Worm (Caenorhabditis elegans): ENCODE data around the gene F21C10.13.

The F21C10.13 gene

ce11 chrV:9095613-9096317, 26.3 kb upstream of the F21C10.13 start, which contains the start of gene F21C10.10 (continued):
- TF ChIP-seq daf-8 (GFP tag; IDR thresholded peaks at IDR 0.05): no peak
- no peak for TF ChIP-seq mes-2 (tag; optimal IDR thresholded peaks at IDR 0.05; ENCODE audit: poor library complexity, severe bottlenecking)
- TF ChIP-seq F37D6.2 (tag; optimal IDR thresholded peaks at IDR 0.05): no peak
- TF ChIP-seq ceh-20 (GFP tag; IDR thresholded peaks at IDR 0.05): peak; percentile 92
- TF ChIP-seq rbr-2 (tag; optimal IDR thresholded peaks at IDR 0.05): peak; percentile 66
- no peak for TF ChIP-seq fos-1 (tag; optimal IDR thresholded peaks at IDR 0.05)
- peak; percentile 86 for TF ChIP-seq php-3 (GFP tag; IDR thresholded peaks at IDR 0.05)
- TF ChIP-seq lin-1 (GFP tag; IDR thresholded peaks at IDR 0.05): peak; percentile 62; the same call in 1 of the 2 replicates
- TF ChIP-seq zip-2 (tag; optimal IDR thresholded peaks at IDR 0.05): peak; percentile 31
- TF ChIP-seq Y48G9A.11 (GFP tag; IDR thresholded peaks at IDR 0.05): no peak
- TF ChIP-seq gei-8 (GFP tag; optimal IDR thresholded peaks at IDR 0.05): peak; percentile 98
- peak; percentile 99 for TF ChIP-seq hlh-30 (tag; optimal IDR thresholded peaks at IDR 0.05; ENCODE audit: insufficient read depth)
- peak; percentile 63 for TF ChIP-seq ztf-7 (tag; optimal IDR thresholded peaks at IDR 0.05)
- TF ChIP-seq aha-1 (tag): peak; percentile 99
- no peak for TF ChIP-seq vab-7 (GFP tag; IDR thresholded peaks at IDR 0.05)
- TF ChIP-seq zfp-3 (GFP tag; conservative IDR thresholded peaks at IDR 0.05): peak; percentile 40; the same call in 1 of the 2 replicates
- peak; percentile 98 for TF ChIP-seq mxl-2 (GFP tag; conservative IDR thresholded peaks at IDR 0.05)
- no peak for TF ChIP-seq ZK546.5 (tag; optimal IDR thresholded peaks at IDR 0.05)
- peak; percentile 94 for TF ChIP-seq saeg-2 (GFP tag; IDR thresholded peaks at IDR 0.05)
- no peak for TF ChIP-seq ZK337.2 (GFP tag; IDR thresholded peaks at IDR 0.05)
- no peak for TF ChIP-seq zfp-2 (tag; optimal IDR thresholded peaks at IDR 0.05)
- 0 out of 2 replicates have a peak, but pooled peaks have one; percentile 55 for TF ChIP-seq lin-29 (GFP tag; IDR thresholded peaks at IDR 0.05)
- no peak for TF ChIP-seq zip-11 (GFP tag; IDR thresholded peaks at IDR 0.05)
- TF ChIP-seq egl-43 (GFP tag; IDR thresholded peaks at IDR 0.05): no peak
- TF ChIP-seq Y75B8A.6 (GFP tag; IDR thresholded peaks at IDR 0.05): no peak
- no peak for TF ChIP-seq unc-39 (tag; optimal IDR thresholded peaks at IDR 0.05)
- no peak for TF ChIP-seq daf-19 (GFP tag; conservative IDR thresholded peaks at IDR 0.05)
- TF ChIP-seq hmg-1.1 (GFP tag; IDR thresholded peaks at IDR 0.05): peak; percentile 63
- TF ChIP-seq attf-4 (tag; optimal IDR thresholded peaks at IDR 0.05): no peak
- TF ChIP-seq spr-1 (tag; optimal IDR thresholded peaks at IDR 0.05): peak; percentile 78
- no peak for TF ChIP-seq dmd-8 (GFP tag; IDR thresholded peaks at IDR 0.05)
- TF ChIP-seq mdl-1 (tag; optimal IDR thresholded peaks at IDR 0.05): peak; percentile 77 to 96
- 0 out of 2 replicates have a peak, but pooled peaks have one; percentile 8 for TF ChIP-seq arid-1 (GFP tag; conservative IDR thresholded peaks at IDR 0.05)
- peak; percentile 55 to 81 for TF ChIP-seq lsy-2 (tag; optimal IDR thresholded peaks at IDR 0.05)
- TF ChIP-seq snpc-1.2 (GFP tag; IDR thresholded peaks at IDR 0.05): no peak
- peak; percentile 99 for TF ChIP-seq dmd-6 (GFP tag; IDR thresholded peaks at IDR 0.05)
- TF ChIP-seq unc-130 (GFP tag; optimal IDR thresholded peaks at IDR 0.05): no peak
- TF ChIP-seq madf-5 (GFP tag; IDR thresholded peaks at IDR 0.05): 0 out of 4 replicates have a peak, but pooled peaks of 1 of the 2 experiments have one; percentile 64
- peak; percentile 85 for TF ChIP-seq nhr-10 (tag; optimal IDR thresholded peaks at IDR 0.05)
- no peak for TF ChIP-seq D1046.2 (GFP tag; IDR thresholded peaks at IDR 0.05)
- TF ChIP-seq T26A8.4 (GFP tag; IDR thresholded peaks at IDR 0.05): peak; percentile 66
- no peak for TF ChIP-seq egl-27 (tag; optimal IDR thresholded peaks at IDR 0.05)
- peak; percentile 50 for TF ChIP-seq nhr-6 (tag; optimal IDR thresholded peaks at IDR 0.05)
- TF ChIP-seq hlh-11 (tag; optimal IDR thresholded peaks at IDR 0.05): peak; percentile 99
- no peak for TF ChIP-seq Y5F2A.4 (GFP tag; optimal IDR thresholded peaks at IDR 0.05)
- no peak for TF ChIP-seq ceh-44 (GFP tag; IDR thresholded peaks at IDR 0.05)
- peak; percentile 56 for TF ChIP-seq dpl-1 (GFP tag; optimal IDR thresholded peaks at IDR 0.05)
- TF ChIP-seq F10B5.3 (tag; optimal IDR thresholded peaks at IDR 0.05): no peak
- no peak for TF ChIP-seq ceh-32 (tag; optimal IDR thresholded peaks at IDR 0.05; ENCODE audit: poor library complexity)
- TF ChIP-seq nhr-11 (tag; optimal IDR thresholded peaks at IDR 0.05): peak; percentile 87
